Worm (Caenorhabditis elegans): ENCODE measurements around the gene pyr-1.

- TF ChIP-seq him-1 (tag; optimal IDR thresholded peaks at IDR 0.05) (no peak), W03F9.2 (tag; optimal IDR thresholded peaks at IDR 0.05) (no peak), dao-5 (tag; optimal IDR thresholded peaks at IDR 0.05) (no peak)
Measured at ce11 chrII:8616155-8616554, 34.8 kb upstream of the pyr-1 start.
